In the genomic region with DNA sequence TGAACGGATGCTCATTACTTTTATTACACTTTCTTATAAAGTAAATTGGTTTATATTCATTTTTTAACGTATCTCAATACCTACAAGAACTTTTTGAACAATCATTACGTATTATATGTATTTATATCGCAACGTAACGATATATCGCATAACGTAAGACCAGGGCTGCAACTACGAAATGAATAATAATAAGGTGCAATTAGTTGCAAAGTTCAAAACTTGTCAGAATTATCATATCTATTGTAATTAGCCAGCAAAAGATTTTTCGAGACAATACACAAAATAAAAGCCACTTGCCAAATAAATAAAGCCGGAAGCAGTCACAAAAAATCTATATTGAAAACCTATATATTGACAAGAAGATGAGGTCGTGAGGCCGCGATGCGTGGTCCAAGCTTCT, we compare ENCODE assay signal across 5 fruit fly cellular contexts.
TF ChIP-seq lines count a peak whose summit lies in the region.

No protein-coding gene starts in this region.

- TF ChIP-seq CTCF in whole organism, embryonic (GFP tag; optimal IDR thresholded peaks at IDR 0.05; lab: Kevin White, UChicago): no peak

TF ChIP-seq in whole organism, adult, 20 proteins besides CTCF, POLR2A, EP300 and RAD21:
- no peak for TF ChIP-seq Crg-1 (GFP tag; optimal IDR thresholded peaks at IDR 0.05; lab: Kevin White, UChicago)
- TF ChIP-seq tj (GFP tag; optimal IDR thresholded peaks at IDR 0.05; lab: Kevin White, UChicago): no peak
- TF ChIP-seq CG5204 (GFP tag; optimal IDR thresholded peaks at IDR 0.05; lab: Kevin White, UChicago): peak; percentile 31
- TF ChIP-seq CG11617 (GFP tag; optimal IDR thresholded peaks at IDR 0.05; lab: Kevin White, UChicago): peak; percentile 22
- TF ChIP-seq Hr96 (GFP tag; optimal IDR thresholded peaks at IDR 0.05; lab: Kevin White, UChicago): peak; percentile 55
- TF ChIP-seq CG14711 (tag; optimal IDR thresholded peaks at IDR 0.05; lab: Kevin White, UChicago): peak; percentile 22
- no peak for TF ChIP-seq kay (GFP tag; lab: Kevin White, UChicago; ENCODE audit: borderline replicate concordance)
- TF ChIP-seq CG7101 (tag; optimal IDR thresholded peaks at IDR 0.05; lab: Kevin White, UChicago): peak; percentile 10
- peak; percentile 52 for TF ChIP-seq bab1 (GFP tag; optimal IDR thresholded peaks at IDR 0.05; lab: Kevin White, UChicago)
- TF ChIP-seq toe (GFP tag; optimal IDR thresholded peaks at IDR 0.05; lab: Kevin White, UChicago): peak; percentile 69
- peak; percentile 35 for TF ChIP-seq CG12768 (GFP tag; optimal IDR thresholded peaks at IDR 0.05; lab: Kevin White, UChicago)
- TF ChIP-seq CG1620 (GFP tag; optimal IDR thresholded peaks at IDR 0.05; lab: Kevin White, UChicago): no peak
- TF ChIP-seq Mnt (GFP tag; optimal IDR thresholded peaks at IDR 0.05; lab: Kevin White, UChicago): peak; percentile 29
- TF ChIP-seq CG33017 (tag; optimal IDR thresholded peaks at IDR 0.05; lab: Kevin White, UChicago): peak; percentile 32
- no peak for TF ChIP-seq ovo (GFP tag; optimal IDR thresholded peaks at IDR 0.05; lab: Kevin White, UChicago)
- TF ChIP-seq CG7045 (GFP tag; optimal IDR thresholded peaks at IDR 0.05; lab: Kevin White, UChicago): no peak

TF ChIP-seq in whole organism, embryonic, 481 proteins besides CTCF, POLR2A, EP300 and RAD21 (continues in another document):
- TF ChIP-seq dmrt11E (tag; optimal IDR thresholded peaks at IDR 0.05; lab: Kevin White, UChicago): no peak
- no peak for TF ChIP-seq eve (GFP tag; optimal IDR thresholded peaks at IDR 0.05; lab: Kevin White, UChicago)
- no peak for TF ChIP-seq dm (GFP tag; optimal IDR thresholded peaks at IDR 0.05; lab: Kevin White, UChicago)
- peak; percentile 8 for TF ChIP-seq jumu (GFP tag; optimal IDR thresholded peaks at IDR 0.05; lab: Kevin White, UChicago)
- TF ChIP-seq yki (optimal IDR thresholded peaks at IDR 0.05; lab: Kevin White, UChicago): no peak
- TF ChIP-seq CG30403 (GFP tag; optimal IDR thresholded peaks at IDR 0.05; lab: Kevin White, UChicago): peak; percentile 59
- TF ChIP-seq CG5245 (GFP tag; optimal IDR thresholded peaks at IDR 0.05; lab: Kevin White, UChicago): no peak
- no peak for TF ChIP-seq CG8478 (optimal IDR thresholded peaks at IDR 0.05; lab: Kevin White, UChicago)
- TF ChIP-seq CG2712 (tag; optimal IDR thresholded peaks at IDR 0.05; lab: Kevin White, UChicago): no peak
- TF ChIP-seq seq (GFP tag; IDR thresholded peaks at IDR 0.05; lab: Robert Waterston, UW): no peak
- no peak for TF ChIP-seq Eip74EF (GFP tag; optimal IDR thresholded peaks at IDR 0.05; lab: Kevin White, UChicago)
- no peak for TF ChIP-seq CG6654 (GFP tag; optimal IDR thresholded peaks at IDR 0.05; lab: Kevin White, UChicago)
- no peak for TF ChIP-seq sug (tag; optimal IDR thresholded peaks at IDR 0.05; lab: Kevin White, UChicago)
- TF ChIP-seq Blimp-1 (GFP tag; optimal IDR thresholded peaks at IDR 0.05; lab: Kevin White, UChicago): no peak
- TF ChIP-seq CG11398 (GFP tag; optimal IDR thresholded peaks at IDR 0.05; lab: Kevin White, UChicago): no peak
- TF ChIP-seq sima (GFP tag; optimal IDR thresholded peaks at IDR 0.05; lab: Kevin White, UChicago): no peak
- no peak for TF ChIP-seq CkIIα-i1 (GFP tag; IDR thresholded peaks at IDR 0.05; lab: Robert Waterston, UW)
- no peak for TF ChIP-seq klu (GFP tag; IDR thresholded peaks at IDR 0.05; lab: Robert Waterston, UW)
- TF ChIP-seq CG34224 (GFP tag; IDR thresholded peaks at IDR 0.05; lab: Robert Waterston, UW; ENCODE audit: partially characterized antibody): peak; percentile 78

TF ChIP-seq in whole organism, prepupa, 60 proteins besides CTCF, POLR2A, EP300 and RAD21 (continues in another document):
- TF ChIP-seq esn (GFP tag; optimal IDR thresholded peaks at IDR 0.05; lab: Kevin White, UChicago): peak; percentile 61
- peak; percentile 8 for TF ChIP-seq CG10631 (GFP tag; optimal IDR thresholded peaks at IDR 0.05; lab: Kevin White, UChicago)
- TF ChIP-seq Sox102F (GFP tag; optimal IDR thresholded peaks at IDR 0.05; lab: Kevin White, UChicago): peak; percentile 28
- peak; percentile 63 for TF ChIP-seq lz (GFP tag; optimal IDR thresholded peaks at IDR 0.05; lab: Kevin White, UChicago)
- TF ChIP-seq Hr39 (GFP tag; optimal IDR thresholded peaks at IDR 0.05; lab: Kevin White, UChicago): peak; percentile 67
- peak; percentile 32 for TF ChIP-seq Sox14 (GFP tag; optimal IDR thresholded peaks at IDR 0.05; lab: Kevin White, UChicago)
- 0 out of 3 replicates have a peak, but pooled peaks have one; percentile 17 for TF ChIP-seq CG8119 (GFP tag; IDR thresholded peaks at IDR 0.05; lab: Robert Waterston, UW)
- TF ChIP-seq Ets21C (GFP tag; optimal IDR thresholded peaks at IDR 0.05; lab: Kevin White, UChicago): peak; percentile 43
- TF ChIP-seq acj6 (GFP tag; optimal IDR thresholded peaks at IDR 0.05; lab: Kevin White, UChicago): peak; percentile 44
- TF ChIP-seq net (GFP tag; optimal IDR thresholded peaks at IDR 0.05; lab: Kevin White, UChicago): peak; percentile 8
- peak; percentile 28 for TF ChIP-seq Lpt (GFP tag; optimal IDR thresholded peaks at IDR 0.05; lab: Kevin White, UChicago)
- TF ChIP-seq topi (GFP tag; optimal IDR thresholded peaks at IDR 0.05; lab: Kevin White, UChicago): peak; percentile 43
- TF ChIP-seq Smox (GFP tag; optimal IDR thresholded peaks at IDR 0.05; lab: Kevin White, UChicago): peak; percentile 47
- TF ChIP-seq CG31627 (GFP tag; optimal IDR thresholded peaks at IDR 0.05; lab: Kevin White, UChicago): peak; percentile 58
- no peak for TF ChIP-seq Ets96B (tag; optimal IDR thresholded peaks at IDR 0.05; lab: Kevin White, UChicago)
- TF ChIP-seq Gug (GFP tag; IDR thresholded peaks at IDR 0.05; lab: Robert Waterston, UW): no peak
- TF ChIP-seq cyc (GFP tag; optimal IDR thresholded peaks at IDR 0.05; lab: Kevin White, UChicago): peak; percentile 50
- TF ChIP-seq salr (GFP tag; optimal IDR thresholded peaks at IDR 0.05; lab: Kevin White, UChicago): peak in 1 of 2 experiments; percentile 5

TF ChIP-seq in whole organism, pupa, 21 proteins besides CTCF, POLR2A, EP300 and RAD21:
- no peak for TF ChIP-seq CG14655 (GFP tag; optimal IDR thresholded peaks at IDR 0.05; lab: Kevin White, UChicago)
- TF ChIP-seq fd96Ca (GFP tag; IDR thresholded peaks at IDR 0.05; lab: Robert Waterston, UW): no peak
- TF ChIP-seq CG32121 (GFP tag; IDR thresholded peaks at IDR 0.05; lab: Robert Waterston, UW): 0 out of 2 replicates have a peak, but pooled peaks have one; percentile 13
- no peak for TF ChIP-seq CG9948 (tag; optimal IDR thresholded peaks at IDR 0.05; lab: Kevin White, UChicago)
- TF ChIP-seq Ets98B (GFP tag; IDR thresholded peaks at IDR 0.05; lab: Robert Waterston, UW): no peak
- TF ChIP-seq rn (GFP tag; IDR thresholded peaks at IDR 0.05; lab: Robert Waterston, UW): no peak
- TF ChIP-seq CG15710 (tag; optimal IDR thresholded peaks at IDR 0.05; lab: Kevin White, UChicago): peak; percentile 7
- TF ChIP-seq CG4496 (GFP tag; IDR thresholded peaks at IDR 0.05; lab: Robert Waterston, UW): peak; percentile 45; the same call in 1 of the 3 replicates
- no peak for TF ChIP-seq EcR (GFP tag; optimal IDR thresholded peaks at IDR 0.05; lab: Kevin White, UChicago)
- TF ChIP-seq CG17806 (tag; optimal IDR thresholded peaks at IDR 0.05; lab: Kevin White, UChicago): no peak
- peak; percentile 2 for TF ChIP-seq Pif1B (GFP tag; optimal IDR thresholded peaks at IDR 0.05; lab: Kevin White, UChicago)
- TF ChIP-seq Pif1A (GFP tag; optimal IDR thresholded peaks at IDR 0.05; lab: Kevin White, UChicago): peak; percentile 31
- no peak for TF ChIP-seq CG12605 (GFP tag; IDR thresholded peaks at IDR 0.05; lab: Robert Waterston, UW)
- TF ChIP-seq D1 (tag; optimal IDR thresholded peaks at IDR 0.05; lab: Kevin White, UChicago): no peak
- no peak for TF ChIP-seq Snoo (tag; optimal IDR thresholded peaks at IDR 0.05; lab: Kevin White, UChicago)
- TF ChIP-seq CG34367 (tag; optimal IDR thresholded peaks at IDR 0.05; lab: Kevin White, UChicago): no peak
- TF ChIP-seq CG8301 (tag; optimal IDR thresholded peaks at IDR 0.05; lab: Kevin White, UChicago): no peak
- TF ChIP-seq CG8159 (tag; optimal IDR thresholded peaks at IDR 0.05; lab: Kevin White, UChicago): peak; percentile 18
- no peak for TF ChIP-seq CG10348 (GFP tag; IDR thresholded peaks at IDR 0.05; lab: Robert Waterston, UW)
- no peak for TF ChIP-seq CG13204 (GFP tag; optimal IDR thresholded peaks at IDR 0.05; lab: Kevin White, UChicago)
- TF ChIP-seq gl (tag; optimal IDR thresholded peaks at IDR 0.05; lab: Kevin White, UChicago): no peak

TF ChIP-seq in whole organism, wandering third instar larva, 38 proteins besides CTCF, POLR2A, EP300 and RAD21 (continues in another document):
- TF ChIP-seq jim (GFP tag; optimal IDR thresholded peaks at IDR 0.05; lab: Kevin White, UChicago) (no peak), dmrt93B (GFP tag; optimal IDR thresholded peaks at IDR 0.05; lab: Kevin White, UChicago) (no peak), ey (GFP tag; optimal IDR thresholded peaks at IDR 0.05; lab: Kevin White, UChicago) (peak; percentile 53), h (GFP tag; optimal IDR thresholded peaks at IDR 0.05; lab: Kevin White, UChicago) (peak; percentile 55), Abd-B (GFP tag; optimal IDR thresholded peaks at IDR 0.05; lab: Kevin White, UChicago) (no peak), OdsH (GFP tag; optimal IDR thresholded peaks at IDR 0.05; lab: Kevin White, UChicago) (no peak), fru (GFP tag; optimal IDR thresholded peaks at IDR 0.05; lab: Kevin White, UChicago) (peak; percentile 23), br (GFP tag; optimal IDR thresholded peaks at IDR 0.05; lab: Kevin White, UChicago) (peak; percentile 35), CG32264 (GFP tag; optimal IDR thresholded peaks at IDR 0.05; lab: Kevin White, UChicago) (no peak), rgr (GFP tag; optimal IDR thresholded peaks at IDR 0.05; lab: Kevin White, UChicago) (peak; percentile 47), pan (optimal IDR thresholded peaks at IDR 0.05; lab: Kevin White, UChicago) (no peak), usp (GFP tag; optimal IDR thresholded peaks at IDR 0.05; lab: Kevin White, UChicago) (no peak), Jra (GFP tag; optimal IDR thresholded peaks at IDR 0.05; lab: Kevin White, UChicago) (peak; percentile 4), Hr78 (GFP tag; optimal IDR thresholded peaks at IDR 0.05; lab: Kevin White, UChicago) (no peak), dl (GFP tag; optimal IDR thresholded peaks at IDR 0.05; lab: Kevin White, UChicago; ENCODE audit: insufficient read depth in 1 of 2, partially characterized antibody in 2 of 2) (no peak), dsf (GFP tag; optimal IDR thresholded peaks at IDR 0.05; lab: Kevin White, UChicago; ENCODE audit: borderline replicate concordance) (peak; percentile 3), HLH106 (tag; optimal IDR thresholded peaks at IDR 0.05; lab: Kevin White, UChicago) (no peak), tai (GFP tag; optimal IDR thresholded peaks at IDR 0.05; lab: Kevin White, UChicago) (no peak), GATAd (GFP tag; optimal IDR thresholded peaks at IDR 0.05; lab: Kevin White, UChicago) (no peak), psq (GFP tag; optimal IDR thresholded peaks at IDR 0.05; lab: Kevin White, UChicago) (peak; percentile 1), Myc (optimal IDR thresholded peaks at IDR 0.05; lab: Kevin White, UChicago) (no peak), CrebA (GFP tag; optimal IDR thresholded peaks at IDR 0.05; lab: Kevin White, UChicago; ENCODE audit: borderline replicate concordance) (no peak), Vsx2 (GFP tag; optimal IDR thresholded peaks at IDR 0.05; lab: Kevin White, UChicago; ENCODE audit: partially characterized antibody) (no peak)
